Worm (Caenorhabditis elegans): ENCODE data around the gene vha-4.

Gene vha-4

ce11 chrII:7900190-7900672 lies 21.1 kb upstream of the vha-4 start, which contains the start of gene rev-1:
Gene rev-1 (plus strand): TSS chrII:7900622.
- TF ChIP-seq aly-2 (tag; optimal IDR thresholded peaks at IDR 0.05) (peak; percentile 59), dsc-1 (tag; optimal IDR thresholded peaks at IDR 0.05) (no peak), lin-14 (GFP tag; optimal IDR thresholded peaks at IDR 0.05) (peak; percentile 31), efl-1 (optimal IDR thresholded peaks at IDR 0.05) (no peak), efl-1 (GFP tag; optimal IDR thresholded peaks at IDR 0.05 in 1 of 2) (peak in 1 of 2 experiments; percentile 65)

DNA sequence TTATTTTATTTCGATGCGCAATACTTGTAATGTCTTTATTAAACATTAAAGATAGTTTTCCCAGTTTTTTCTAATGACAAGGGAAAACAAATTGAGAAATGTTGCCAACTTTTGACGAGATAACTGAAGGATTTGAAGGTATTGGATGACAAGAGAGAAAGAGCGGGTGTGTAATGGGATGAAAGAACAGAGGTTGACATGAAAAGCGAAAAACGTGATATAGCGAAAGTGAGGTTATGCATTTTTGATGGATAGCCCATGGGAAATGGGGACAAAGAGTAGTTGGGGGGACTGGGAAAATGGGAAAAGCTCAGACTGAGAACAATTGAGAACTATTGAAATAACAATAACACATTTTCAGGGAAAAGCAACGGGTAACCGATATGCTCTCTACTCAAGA lies 16.1 kb upstream of the vha-4 start:
- TF ChIP-seq fkh-4 (tag; optimal IDR thresholded peaks at IDR 0.05; ENCODE audit: borderline replicate concordance), result no peak
- TF ChIP-seq hpl-2 (GFP tag; optimal IDR thresholded peaks at IDR 0.05), result no peak
- no peak for TF ChIP-seq ceh-63 (GFP tag; optimal IDR thresholded peaks at IDR 0.05)
- no peak for TF ChIP-seq dpl-1 (GFP tag; optimal IDR thresholded peaks at IDR 0.05)
- no peak for TF ChIP-seq zip-4 (GFP tag; optimal IDR thresholded peaks at IDR 0.05)
- TF ChIP-seq nhr-19 (GFP tag; conservative IDR thresholded peaks at IDR 0.05), result 0 out of 2 replicates have a peak, but pooled peaks have one; percentile 6
- TF ChIP-seq F16B12.6 (tag; optimal IDR thresholded peaks at IDR 0.05), result no peak
- TF ChIP-seq sox-4 (tag; optimal IDR thresholded peaks at IDR 0.05), result no peak
- no peak for TF ChIP-seq ceh-82 (tag; optimal IDR thresholded peaks at IDR 0.05)
- TF ChIP-seq nhr-85 (tag), result no peak
- no peak for TF ChIP-seq zag-1 (tag; optimal IDR thresholded peaks at IDR 0.05)
- no peak for TF ChIP-seq fkh-8 (tag; optimal IDR thresholded peaks at IDR 0.05)
- peak in 1 of 2 experiments; percentile 16 for TF ChIP-seq lsy-2 (tag; optimal IDR thresholded peaks at IDR 0.05)
- TF ChIP-seq ces-1 (GFP tag; optimal IDR thresholded peaks at IDR 0.05), result no peak
- TF ChIP-seq mab-9 (GFP tag; IDR thresholded peaks at IDR 0.05), result no peak
- TF ChIP-seq isw-1 (GFP tag; IDR thresholded peaks at IDR 0.05), result no peak
- no peak for TF ChIP-seq snpc-4 (tag; optimal IDR thresholded peaks at IDR 0.05)
- no peak for TF ChIP-seq jun-1 (tag; optimal IDR thresholded peaks at IDR 0.05)
- no peak for TF ChIP-seq ztf-11 (tag; optimal IDR thresholded peaks at IDR 0.05)
- peak; percentile 84 for TF ChIP-seq blmp-1 (tag; optimal IDR thresholded peaks at IDR 0.05)
- no peak for TF ChIP-seq tbx-2 (tag; optimal IDR thresholded peaks at IDR 0.05)
- TF ChIP-seq lin-14 (GFP tag; optimal IDR thresholded peaks at IDR 0.05), result peak; percentile 27
- no peak for TF ChIP-seq C34B4.2 (tag; optimal IDR thresholded peaks at IDR 0.05)
- TF ChIP-seq hlh-4 (tag; optimal IDR thresholded peaks at IDR 0.05), result no peak
- no peak for TF ChIP-seq unc-130 (tag; optimal IDR thresholded peaks at IDR 0.05)
- no peak for TF ChIP-seq ztf-4 (tag; optimal IDR thresholded peaks at IDR 0.05)
- no peak for TF ChIP-seq lir-3 (tag; optimal IDR thresholded peaks at IDR 0.05; ENCODE audit: poor library complexity)
- no peak for TF ChIP-seq mep-1 (tag; optimal IDR thresholded peaks at IDR 0.05)
- no peak for TF ChIP-seq elt-3 (tag; optimal IDR thresholded peaks at IDR 0.05)

ce11 chrII:7893648-7894047 lies 14.5 kb upstream of the vha-4 start:
- no peak for TF ChIP-seq unc-30 (tag; optimal IDR thresholded peaks at IDR 0.05)
- TF ChIP-seq nhr-237 (tag; optimal IDR thresholded peaks at IDR 0.05), result no peak
- TF ChIP-seq unc-98 (GFP tag; IDR thresholded peaks at IDR 0.05), result no peak
- no peak for TF ChIP-seq dsc-1 (tag; optimal IDR thresholded peaks at IDR 0.05)
- peak; percentile 43 for TF ChIP-seq nhr-85 (tag)
- no peak for TF ChIP-seq efl-1 (optimal IDR thresholded peaks at IDR 0.05)
- TF ChIP-seq efl-1 (GFP tag; optimal IDR thresholded peaks at IDR 0.05 in 1 of 2), result peak in 1 of 2 experiments; percentile 48
- no peak for TF ChIP-seq ceh-8 (GFP tag; optimal IDR thresholded peaks at IDR 0.05)
- no peak for TF ChIP-seq lin-15B (tag; optimal IDR thresholded peaks at IDR 0.05)
- no peak for TF ChIP-seq lin-13 (GFP tag; optimal IDR thresholded peaks at IDR 0.05)
